Worm (Caenorhabditis elegans) whole organism, young adult: ENCODE measurements around the gene C03H5.9.

ENCODE experiments used
- C17E4.6 ChIP-seq: fragments of 200-800 bp; sonication (Bioruptor generic); IDR thresholded peaks from 2 replicates; pipeline ENCODE4 v1.3.6; 2022; ENCODE audit warnings: missing genetic modification reagents, missing genetic modification characterization, missing compliant biosample characterization
- F57A8.1 ChIP-seq: fragments of 200-800 bp; sonication (Bioruptor generic); optimal IDR thresholded peaks from 2 replicates; lab custom pipeline; 2018; ENCODE audit warnings: mild to moderate bottlenecking, missing genetic modification characterization, moderate library complexity, missing compliant biosample characterization
- aptf-2 ChIP-seq: fragments of 200-800 bp; sonication (Bioruptor generic); conservative IDR thresholded peaks from 2 replicates; pipeline ENCODE4 v1.3.6; 2022; ENCODE audit warnings: missing genetic modification reagents, missing genetic modification characterization, missing compliant biosample characterization
- athp-1 ChIP-seq: sonication (generic microtip); optimal IDR thresholded peaks from 2 replicates; lab custom pipeline; 2017; ENCODE audit warnings: mild to moderate bottlenecking, missing genetic modification characterization, missing compliant biosample characterization
- bed-1 ChIP-seq: fragments of 200-800 bp; sonication (Bioruptor generic); IDR thresholded peaks from 2 replicates; pipeline ENCODE4 v1.3.6; 2022; ENCODE audit warnings: missing genetic modification reagents, missing genetic modification characterization, missing compliant biosample characterization
- ceh-79 ChIP-seq: sonication (generic microtip); optimal IDR thresholded peaks from 2 replicates; lab custom pipeline; 2017; ENCODE audit warnings: mild to moderate bottlenecking, missing genetic modification characterization, missing compliant biosample characterization
- dpl-1 ChIP-seq: fragments of 150-350 bp; optimal IDR thresholded peaks from 2 replicates; lab custom pipeline; 2014; ENCODE audit warnings: missing biosample characterization, missing genetic modification reagents, missing genetic modification characterization
- hsf-1 ChIP-seq: fragments of 200-800 bp; sonication (Bioruptor generic); IDR thresholded peaks from 2 replicates; pipeline ENCODE4 v1.3.6; 2022; ENCODE audit warnings: missing genetic modification reagents, missing genetic modification characterization, missing compliant biosample characterization
- let-526 ChIP-seq: fragments of 200-800 bp; sonication (Bioruptor generic); IDR thresholded peaks from 2 replicates; pipeline ENCODE4 v1.3.6; 2022; ENCODE audit warnings: missing genetic modification reagents, missing genetic modification characterization, missing compliant biosample characterization
- let-607 ChIP-seq, 2 experiments: fragments of 200-800 bp in 1 of 2; sonication (Bioruptor generic) in 1 of 2; sonication (generic microtip) in 1 of 2; optimal IDR thresholded peaks; 2 replicates each; lab custom pipeline; 2016 to 2018; ENCODE audit warnings: mild to moderate bottlenecking in 2 of 2, missing compliant biosample characterization in 2 of 2, missing genetic modification characterization in 2 of 2, moderate library complexity in 2 of 2, missing genotype in 1 of 2
- madf-3 ChIP-seq: fragments of 200-800 bp; sonication (Bioruptor generic); IDR thresholded peaks from 2 replicates; pipeline ENCODE4 v1.3.6; 2022; ENCODE audit warnings: missing genetic modification reagents, missing genetic modification characterization, missing compliant biosample characterization
- nfya-1 ChIP-seq: sonication (generic microtip); optimal IDR thresholded peaks from 2 replicates; lab custom pipeline; 2017; ENCODE audit warnings: antibody characterized with exemption, missing compliant biosample characterization, missing genetic modification characterization, borderline replicate concordance; ENCODE audit not compliant: insufficient read depth
- pha-4 ChIP-seq: fragments of 150-350 bp; sonication (generic microtip); optimal IDR thresholded peaks from 2 replicates; lab custom pipeline; 2014; ENCODE audit warnings: missing biosample characterization, missing genetic modification reagents, missing genetic modification characterization
- unc-62 ChIP-seq: fragments of 150-350 bp; optimal IDR thresholded peaks from 2 replicates; lab custom pipeline; 2014; ENCODE audit warnings: missing biosample characterization, missing genetic modification reagents, missing genetic modification characterization

DNA sequence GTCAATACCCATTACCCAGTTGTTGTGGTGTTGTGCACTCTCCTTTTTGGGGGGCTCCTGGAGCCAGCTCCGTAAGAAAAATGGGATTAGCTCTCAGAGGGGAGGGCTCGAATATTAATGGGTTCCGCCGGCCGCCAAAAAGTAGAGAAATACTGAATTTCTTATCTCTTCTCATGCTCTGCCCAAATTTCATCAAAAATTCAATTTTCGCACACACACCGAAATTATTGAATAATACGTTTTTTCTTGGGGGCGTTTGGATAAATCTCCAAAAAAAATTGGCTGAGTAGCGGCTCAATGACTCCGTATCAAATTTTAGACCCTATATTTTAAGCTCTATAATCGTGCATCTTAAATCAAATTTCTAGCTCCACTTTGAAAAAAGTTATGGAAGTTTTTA lies 21.7 kb downstream of the C03H5.9 start:
- TF ChIP-seq unc-62 (no peak), let-526 (GFP tag; lab: Robert Waterston, UW) (no peak), let-607 (tag; optimal IDR thresholded peaks at IDR 0.05; lab: Kevin White, UChicago) (no peak), nfya-1 (no peak), pha-4 (tag; lab: Kevin White, UChicago) (no peak), bed-1 (GFP tag; lab: Robert Waterston, UW) (no peak), aptf-2 (GFP tag; lab: Robert Waterston, UW) (no peak), madf-3 (no peak), ceh-79 (tag; lab: Kevin White, UChicago) (no peak), F57A8.1 (no peak), athp-1 (tag; lab: Kevin White, UChicago) (no peak), dpl-1 (GFP tag; lab: Kevin White, UChicago) (no peak), hsf-1 (GFP tag; lab: Robert Waterston, UW) (no peak), C17E4.6 (GFP tag; lab: Robert Waterston, UW) (no peak)
